Fruit fly (Drosophila melanogaster) whole organism, adult: Measurements from ENCODE around the gene AP-2mu.

Experiments used
- CG14711 ChIP-seq: fragments of 200-800 bp; sonication (Bioruptor generic); optimal IDR thresholded peaks from 2 replicates; lab custom pipeline; 2018; ENCODE audit warnings: missing biosample characterization, mild to moderate bottlenecking, missing genetic modification characterization, moderate library complexity
- CG1620 ChIP-seq: fragments of 200-800 bp; sonication (Bioruptor generic); optimal IDR thresholded peaks from 2 replicates; lab custom pipeline; 2016; ENCODE audit warnings: missing biosample characterization, missing genetic modification characterization
- tj ChIP-seq: fragments of 200-800 bp; sonication (Bioruptor generic); optimal IDR thresholded peaks from 3 replicates; lab custom pipeline; 2017; ENCODE audit warnings: missing biosample characterization, mild to moderate bottlenecking, missing genetic modification characterization, moderate library complexity

- TF ChIP-seq CG14711 (tag; lab: Kevin White, UChicago) (no peak), CG1620 (GFP tag; lab: Kevin White, UChicago) (no peak), tj (GFP tag; lab: Kevin White, UChicago) (no peak)
These were observed 32.5 kb downstream of the AP-2mu start for dm6 chr3R:22494523-22495309.
